Fruit fly (Drosophila melanogaster): ENCODE data around the gene Lim1.

DNA sequence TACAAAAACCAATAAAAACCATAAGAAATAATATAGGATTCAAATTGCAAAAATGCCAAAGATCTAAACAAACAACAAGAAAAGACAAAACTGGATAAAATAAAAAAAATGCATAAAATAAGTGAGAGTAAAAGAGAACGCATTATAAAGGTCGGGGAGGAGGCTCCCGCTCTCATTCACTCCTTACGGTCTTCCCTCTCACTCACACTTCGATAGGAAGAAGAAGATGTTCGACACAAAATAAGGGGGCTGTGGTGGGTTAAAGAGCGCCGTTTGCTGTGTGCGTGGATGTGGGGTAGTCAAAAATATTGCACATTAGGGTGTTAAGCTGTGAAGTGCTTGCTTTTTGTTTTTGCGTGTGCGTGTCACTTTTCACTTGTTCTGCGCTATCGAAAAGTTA is 1.7 kb upstream of the Lim1 start:
- TF ChIP-seq Smox (GFP tag; optimal IDR thresholded peaks at IDR 0.05) = no peak
- no peak for TF ChIP-seq Hr4 (GFP tag; optimal IDR thresholded peaks at IDR 0.05)
